Worm (Caenorhabditis elegans) whole organism, midembryonic: ENCODE data around the gene cox-18.

ENCODE experiments used
- T22C8.4 ChIP-seq: fragments of 200-800 bp; sonication (Bioruptor generic); IDR thresholded peaks from 2 replicates; pipeline ENCODE4 v1.3.6; 2022; ENCODE audit warnings: missing genetic modification characterization, missing compliant biosample characterization
- flt-1 ChIP-seq: fragments of 200-800 bp; sonication (Bioruptor generic); IDR thresholded peaks from 2 replicates; pipeline ENCODE4 v1.3.6; 2022; ENCODE audit warnings: missing genetic modification characterization, missing compliant biosample characterization
- klf-2 ChIP-seq: fragments of 200-800 bp; sonication (Bioruptor generic); conservative IDR thresholded peaks from 2 replicates; pipeline ENCODE4 v1.3.6; 2022; ENCODE audit warnings: missing genetic modification reagents, missing genetic modification characterization, missing compliant biosample characterization
- med-1 ChIP-seq: sonication (generic microtip); optimal IDR thresholded peaks from 2 replicates; lab custom pipeline; 2017; ENCODE audit warnings: missing genetic modification characterization, mild to moderate bottlenecking, missing compliant biosample characterization, antibody characterized with exemption, missing genetic modification reagents; ENCODE audit not compliant: insufficient read depth
- ref-1 ChIP-seq: fragments of 200-800 bp; sonication (Bioruptor generic); conservative IDR thresholded peaks from 2 replicates; pipeline ENCODE4 v1.3.6; 2022; ENCODE audit warnings: missing genetic modification reagents, missing genetic modification characterization, missing compliant biosample characterization
- tab-1 ChIP-seq: fragments of 200-800 bp; sonication (Bioruptor generic); IDR thresholded peaks from 2 replicates; pipeline ENCODE4 v1.3.6; 2022; ENCODE audit warnings: missing genetic modification characterization, missing compliant biosample characterization
- ztf-23 ChIP-seq: fragments of 200-800 bp; sonication (Bioruptor generic); IDR thresholded peaks from 2 replicates; pipeline ENCODE4 v1.3.6; 2022; ENCODE audit warnings: missing genetic modification reagents, missing genetic modification characterization, missing compliant biosample characterization

DNA sequence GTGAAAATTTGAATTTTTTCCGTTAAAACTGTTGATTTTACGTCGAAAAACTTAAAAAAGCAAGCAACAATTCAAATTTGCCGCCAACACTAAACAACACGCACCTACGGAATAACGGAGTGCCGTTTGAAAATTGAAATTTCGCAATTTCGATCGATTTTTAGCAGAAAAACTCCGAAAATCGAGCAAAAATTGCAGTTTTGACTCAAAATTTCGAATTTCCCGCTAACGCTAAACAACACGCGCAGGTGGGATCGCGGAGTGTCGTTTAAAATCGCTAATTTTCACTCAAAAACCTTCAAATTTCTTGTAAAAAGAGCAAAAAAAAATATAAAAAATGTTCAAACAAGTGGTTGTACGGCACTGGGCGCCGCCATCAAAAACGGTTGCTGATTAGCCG, 38.7 kb upstream of the cox-18 start:
- TF ChIP-seq klf-2 (GFP tag; lab: Robert Waterston, UW), result no peak
- no peak for TF ChIP-seq ref-1
- TF ChIP-seq T22C8.4 (GFP tag; lab: Robert Waterston, UW), result no peak
- TF ChIP-seq tab-1 (GFP tag; lab: Robert Waterston, UW), result no peak
- TF ChIP-seq flt-1 (GFP tag; lab: Robert Waterston, UW), result no peak
- no peak for TF ChIP-seq ztf-23
- TF ChIP-seq med-1 (GFP tag; lab: Kevin White, UChicago), result no peak
